Worm (Caenorhabditis elegans): ENCODE measurements around the gene F01D4.8.

F01D4.8 gene

ce11 chrIV:10422230-10422629, 30.7 kb downstream of the F01D4.8 start:
- no peak for TF ChIP-seq ceh-13 (GFP tag; optimal IDR thresholded peaks at IDR 0.05)
- TF ChIP-seq hmg-4 (GFP tag; optimal IDR thresholded peaks at IDR 0.05), result no peak
- no peak for TF ChIP-seq aly-1 (tag; optimal IDR thresholded peaks at IDR 0.05)
- no peak for TF ChIP-seq tra-4 (tag; optimal IDR thresholded peaks at IDR 0.05)
- no peak for TF ChIP-seq ceh-36 (tag; optimal IDR thresholded peaks at IDR 0.05)
- no peak for TF ChIP-seq flt-1 (GFP tag; IDR thresholded peaks at IDR 0.05)
- no peak for TF ChIP-seq B0310.2 (tag; optimal IDR thresholded peaks at IDR 0.05)
- no peak for TF ChIP-seq ama-1 (optimal IDR thresholded peaks at IDR 0.05)
- TF ChIP-seq ets-7 (tag; optimal IDR thresholded peaks at IDR 0.05), result no peak

ce11 chrIV:10421256-10421655, 31.6 kb downstream of the F01D4.8 start:
- no peak for TF ChIP-seq ama-1 (optimal IDR thresholded peaks at IDR 0.05)
- peak; percentile 15 for TF ChIP-seq hmg-4 (GFP tag; optimal IDR thresholded peaks at IDR 0.05)

ce11 chrIV:10420440-10420839, 32.5 kb downstream of the F01D4.8 start:
- no peak for TF ChIP-seq flt-1 (GFP tag; IDR thresholded peaks at IDR 0.05)
- no peak for TF ChIP-seq tbx-11 (GFP tag; IDR thresholded peaks at IDR 0.05)
- TF ChIP-seq hmbx-1 (tag; optimal IDR thresholded peaks at IDR 0.05), result no peak
- TF ChIP-seq pes-1 (GFP tag; IDR thresholded peaks at IDR 0.05), result no peak
- TF ChIP-seq sea-1 (GFP tag; conservative IDR thresholded peaks at IDR 0.05), result no peak
- no peak for TF ChIP-seq tra-4 (tag; optimal IDR thresholded peaks at IDR 0.05)
- TF ChIP-seq ceh-36 (tag; optimal IDR thresholded peaks at IDR 0.05), result no peak
- no peak for TF ChIP-seq hmg-4 (GFP tag; optimal IDR thresholded peaks at IDR 0.05)
- no peak for TF ChIP-seq ets-7 (tag; optimal IDR thresholded peaks at IDR 0.05)
- no peak for TF ChIP-seq tbx-37 (GFP tag; conservative IDR thresholded peaks at IDR 0.05)
- no peak for TF ChIP-seq B0310.2 (tag; optimal IDR thresholded peaks at IDR 0.05)
- no peak for TF ChIP-seq hnd-1 (tag; optimal IDR thresholded peaks at IDR 0.05)
- no peak for TF ChIP-seq F13C5.2 (tag; optimal IDR thresholded peaks at IDR 0.05)
- TF ChIP-seq aly-1 (tag; optimal IDR thresholded peaks at IDR 0.05), result no peak
- TF ChIP-seq ama-1 (optimal IDR thresholded peaks at IDR 0.05), result no peak
- TF ChIP-seq scrt-1 (GFP tag; IDR thresholded peaks at IDR 0.05), result no peak
- no peak for TF ChIP-seq ceh-13 (GFP tag; optimal IDR thresholded peaks at IDR 0.05)

DNA sequence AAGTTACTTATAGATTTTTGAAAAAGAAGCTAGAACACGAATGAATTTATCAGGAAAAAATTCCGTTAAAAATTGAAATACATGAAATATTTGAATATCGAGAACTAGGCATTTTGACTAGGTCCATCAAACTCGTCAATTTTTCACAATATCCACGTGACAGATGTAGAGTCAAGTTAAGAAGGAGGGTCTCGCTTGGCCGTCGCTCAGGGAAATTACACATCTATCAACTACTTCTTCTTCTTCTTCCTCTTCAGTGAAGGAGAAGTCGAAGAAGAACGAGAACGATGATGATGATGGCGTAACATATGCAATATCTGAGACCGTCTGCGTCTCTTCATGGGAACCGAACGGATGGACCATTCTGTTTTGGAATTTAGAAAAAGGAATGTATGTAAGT, 33.0 kb downstream of the F01D4.8 start:
- TF ChIP-seq tbx-37 (GFP tag; conservative IDR thresholded peaks at IDR 0.05) (no peak), tbx-11 (GFP tag; IDR thresholded peaks at IDR 0.05) (no peak), ceh-36 (tag; optimal IDR thresholded peaks at IDR 0.05) (no peak), ama-1 (optimal IDR thresholded peaks at IDR 0.05) (no peak), hmg-4 (GFP tag; optimal IDR thresholded peaks at IDR 0.05) (no peak), ceh-13 (GFP tag; optimal IDR thresholded peaks at IDR 0.05) (no peak), pes-1 (GFP tag; IDR thresholded peaks at IDR 0.05) (no peak), scrt-1 (GFP tag; IDR thresholded peaks at IDR 0.05) (no peak), aly-1 (tag; optimal IDR thresholded peaks at IDR 0.05) (no peak), hnd-1 (tag; optimal IDR thresholded peaks at IDR 0.05) (no peak), hmbx-1 (tag; optimal IDR thresholded peaks at IDR 0.05) (no peak), tra-4 (tag; optimal IDR thresholded peaks at IDR 0.05) (no peak), B0310.2 (tag; optimal IDR thresholded peaks at IDR 0.05) (no peak), ets-7 (tag; optimal IDR thresholded peaks at IDR 0.05) (no peak), flt-1 (GFP tag; IDR thresholded peaks at IDR 0.05) (no peak), F13C5.2 (tag; optimal IDR thresholded peaks at IDR 0.05) (no peak), sea-1 (GFP tag; conservative IDR thresholded peaks at IDR 0.05) (no peak)

- no peak for TF ChIP-seq tra-4 (tag; optimal IDR thresholded peaks at IDR 0.05)
- no peak for TF ChIP-seq hmg-4 (GFP tag; optimal IDR thresholded peaks at IDR 0.05)
- no peak for TF ChIP-seq pes-1 (GFP tag; IDR thresholded peaks at IDR 0.05)
- TF ChIP-seq B0310.2 (tag; optimal IDR thresholded peaks at IDR 0.05), result no peak
- TF ChIP-seq ama-1 (optimal IDR thresholded peaks at IDR 0.05), result no peak
- no peak for TF ChIP-seq ets-7 (tag; optimal IDR thresholded peaks at IDR 0.05)
- TF ChIP-seq tbx-11 (GFP tag; IDR thresholded peaks at IDR 0.05), result no peak
- TF ChIP-seq ceh-13 (GFP tag; optimal IDR thresholded peaks at IDR 0.05), result no peak
- TF ChIP-seq scrt-1 (GFP tag; IDR thresholded peaks at IDR 0.05), result no peak
- TF ChIP-seq flt-1 (GFP tag; IDR thresholded peaks at IDR 0.05), result no peak
- TF ChIP-seq hnd-1 (tag; optimal IDR thresholded peaks at IDR 0.05), result no peak
- TF ChIP-seq ceh-36 (tag; optimal IDR thresholded peaks at IDR 0.05), result no peak
- TF ChIP-seq hmbx-1 (tag; optimal IDR thresholded peaks at IDR 0.05), result no peak
- TF ChIP-seq sea-1 (GFP tag; conservative IDR thresholded peaks at IDR 0.05), result no peak
- no peak for TF ChIP-seq aly-1 (tag; optimal IDR thresholded peaks at IDR 0.05)
- no peak for TF ChIP-seq tbx-37 (GFP tag; conservative IDR thresholded peaks at IDR 0.05)
Observed at ce11 chrIV:10417781-10418180, 35.1 kb downstream of the F01D4.8 start, which contains the start of gene F13B12.6. Gene F13B12.6, minus strand, starts transcription at chrIV:10417881.

- TF ChIP-seq ceh-36 (tag; optimal IDR thresholded peaks at IDR 0.05), result no peak
- TF ChIP-seq tbx-37 (GFP tag; conservative IDR thresholded peaks at IDR 0.05), result no peak
- TF ChIP-seq tbx-11 (GFP tag; IDR thresholded peaks at IDR 0.05), result no peak
- no peak for TF ChIP-seq hmg-4 (GFP tag; optimal IDR thresholded peaks at IDR 0.05)
- no peak for TF ChIP-seq sea-1 (GFP tag; conservative IDR thresholded peaks at IDR 0.05)
- TF ChIP-seq hnd-1 (tag; optimal IDR thresholded peaks at IDR 0.05), result no peak
- TF ChIP-seq ceh-13 (GFP tag; optimal IDR thresholded peaks at IDR 0.05), result no peak
- no peak for TF ChIP-seq hmbx-1 (tag; optimal IDR thresholded peaks at IDR 0.05)
- TF ChIP-seq F13C5.2 (tag; optimal IDR thresholded peaks at IDR 0.05), result no peak
- TF ChIP-seq ama-1 (optimal IDR thresholded peaks at IDR 0.05), result no peak
- no peak for TF ChIP-seq B0310.2 (tag; optimal IDR thresholded peaks at IDR 0.05)
- TF ChIP-seq ets-7 (tag; optimal IDR thresholded peaks at IDR 0.05), result no peak
- no peak for TF ChIP-seq pes-1 (GFP tag; IDR thresholded peaks at IDR 0.05)
- TF ChIP-seq tra-4 (tag; optimal IDR thresholded peaks at IDR 0.05), result no peak
- no peak for TF ChIP-seq aly-1 (tag; optimal IDR thresholded peaks at IDR 0.05)
- no peak for TF ChIP-seq scrt-1 (GFP tag; IDR thresholded peaks at IDR 0.05)
- TF ChIP-seq flt-1 (GFP tag; IDR thresholded peaks at IDR 0.05), result no peak
Observed at ce11 chrIV:10413828-10414227, 39.1 kb downstream of the F01D4.8 start, which contains the start of gene R10H10.7. Gene R10H10.7, minus strand, starts transcription at chrIV:10413928.

- TF ChIP-seq ceh-36 (tag; optimal IDR thresholded peaks at IDR 0.05), result no peak
- no peak for TF ChIP-seq sea-1 (GFP tag; conservative IDR thresholded peaks at IDR 0.05)
Observed at ce11 chrIV:10409377-10409776, 43.5 kb downstream of the F01D4.8 start, which contains the start of gene rfk-1. Gene rfk-1, minus strand, starts transcription at chrIV:10409477.
